1 worm cellular context compared by ENCODE assay signal in genomic region chrV:10039837-10040236, ce11.
TF ChIP-seq lines count a peak whose summit lies in the region.

No protein-coding gene starts in this region.

TF ChIP-seq in whole organism, L4 larva, 104 proteins besides CTCF, POLR2A, EP300 and RAD21 (continued from another document):
- no peak for TF ChIP-seq snpc-4 (tag; optimal IDR thresholded peaks at IDR 0.05; lab: Kevin White, UChicago)
- no peak for TF ChIP-seq nhr-237 (tag; optimal IDR thresholded peaks at IDR 0.05; lab: Kevin White, UChicago)
- peak; percentile 68 to 88 for TF ChIP-seq lsy-2 (tag; optimal IDR thresholded peaks at IDR 0.05; lab: Kevin White, UChicago)
- TF ChIP-seq saeg-2 (GFP tag; IDR thresholded peaks at IDR 0.05; lab: Robert Waterston, UW), result no peak
- peak; percentile 45; the same call in 1 of the 2 replicates for TF ChIP-seq T26A8.4 (GFP tag; IDR thresholded peaks at IDR 0.05; lab: Robert Waterston, UW)
